Fruit fly (Drosophila melanogaster) whole organism, embryonic: ENCODE results near the gene scaf6.

ENCODE experiments used
- CG2120 ChIP-seq: fragments of 200-800 bp; sonication (Bioruptor generic); optimal IDR thresholded peaks from 3 replicates; lab custom pipeline; 2016; ENCODE audit warnings: missing biosample characterization, missing genetic modification characterization
- CG7271 ChIP-seq: fragments of 200-800 bp; sonication (Bioruptor generic); optimal IDR thresholded peaks from 2 replicates; lab custom pipeline; 2018; ENCODE audit warnings: missing biosample characterization, mild to moderate bottlenecking, missing genetic modification characterization, moderate library complexity
- CG7987 ChIP-seq: fragments of 200-800 bp; sonication (Bioruptor generic); optimal IDR thresholded peaks from 2 replicates; lab custom pipeline; 2018; ENCODE audit warnings: missing biosample characterization, mild to moderate bottlenecking, missing genetic modification characterization, moderate library complexity
- Camta ChIP-seq: fragments of 200-800 bp; sonication (Bioruptor generic); optimal IDR thresholded peaks from 2 replicates; lab custom pipeline; 2016; ENCODE audit warnings: missing biosample characterization, missing genetic modification characterization
- croc ChIP-seq: fragments of 200-800 bp; sonication (Bioruptor generic); conservative IDR thresholded peaks from 3 replicates; pipeline ENCODE4 v1.3.6; 2022; ENCODE audit warnings: missing biosample characterization, missing genetic modification characterization
- ttk ChIP-seq: fragments of 200-800 bp; sonication (Bioruptor generic); IDR thresholded peaks from 2 replicates; pipeline ENCODE4 v2.1.2; 2022; ENCODE audit warnings: missing biosample characterization, missing genetic modification characterization

- TF ChIP-seq Camta = no peak
- no peak for TF ChIP-seq CG7987 (GFP tag; lab: Kevin White, UChicago)
- no peak for TF ChIP-seq CG2120
- TF ChIP-seq CG7271 (tag; lab: Kevin White, UChicago) = no peak
- TF ChIP-seq ttk = no peak
- TF ChIP-seq croc = no peak
Measured at dm6 chr3L:16988526-16988925, 53.8 kb downstream of the scaf6 start.
